Worm (Caenorhabditis elegans) whole organism, midembryonic: ENCODE data around the gene cest-28.

Experiments used
- T22C8.4 ChIP-seq: fragments of 200-800 bp; sonication (Bioruptor generic); IDR thresholded peaks from 2 replicates; pipeline ENCODE4 v1.3.6; 2022; ENCODE audit warnings: missing genetic modification characterization, missing compliant biosample characterization
- cog-1 ChIP-seq: sonication (generic microtip); optimal IDR thresholded peaks from 2 replicates; lab custom pipeline; 2016; ENCODE audit warnings: missing genetic modification characterization, missing compliant biosample characterization
- flt-1 ChIP-seq: fragments of 200-800 bp; sonication (Bioruptor generic); IDR thresholded peaks from 2 replicates; pipeline ENCODE4 v1.3.6; 2022; ENCODE audit warnings: missing genetic modification characterization, missing compliant biosample characterization
- klf-2 ChIP-seq: fragments of 200-800 bp; sonication (Bioruptor generic); conservative IDR thresholded peaks from 2 replicates; pipeline ENCODE4 v1.3.6; 2022; ENCODE audit warnings: missing genetic modification reagents, missing genetic modification characterization, missing compliant biosample characterization
- med-1 ChIP-seq: sonication (generic microtip); optimal IDR thresholded peaks from 2 replicates; lab custom pipeline; 2017; ENCODE audit warnings: missing genetic modification characterization, mild to moderate bottlenecking, missing compliant biosample characterization, antibody characterized with exemption, missing genetic modification reagents; ENCODE audit not compliant: insufficient read depth
- ref-1 ChIP-seq: fragments of 200-800 bp; sonication (Bioruptor generic); conservative IDR thresholded peaks from 2 replicates; pipeline ENCODE4 v1.3.6; 2022; ENCODE audit warnings: missing genetic modification reagents, missing genetic modification characterization, missing compliant biosample characterization
- tab-1 ChIP-seq: fragments of 200-800 bp; sonication (Bioruptor generic); IDR thresholded peaks from 2 replicates; pipeline ENCODE4 v1.3.6; 2022; ENCODE audit warnings: missing genetic modification characterization, missing compliant biosample characterization
- ztf-23 ChIP-seq: fragments of 200-800 bp; sonication (Bioruptor generic); IDR thresholded peaks from 2 replicates; pipeline ENCODE4 v1.3.6; 2022; ENCODE audit warnings: missing genetic modification reagents, missing genetic modification characterization, missing compliant biosample characterization
- ztf-29 ChIP-seq: fragments of 200-800 bp; sonication (Bioruptor generic); IDR thresholded peaks from 2 replicates; pipeline ENCODE4 v1.3.6; 2022; ENCODE audit warnings: missing genetic modification reagents, missing genetic modification characterization, missing compliant biosample characterization

cest-28 gene

DNA sequence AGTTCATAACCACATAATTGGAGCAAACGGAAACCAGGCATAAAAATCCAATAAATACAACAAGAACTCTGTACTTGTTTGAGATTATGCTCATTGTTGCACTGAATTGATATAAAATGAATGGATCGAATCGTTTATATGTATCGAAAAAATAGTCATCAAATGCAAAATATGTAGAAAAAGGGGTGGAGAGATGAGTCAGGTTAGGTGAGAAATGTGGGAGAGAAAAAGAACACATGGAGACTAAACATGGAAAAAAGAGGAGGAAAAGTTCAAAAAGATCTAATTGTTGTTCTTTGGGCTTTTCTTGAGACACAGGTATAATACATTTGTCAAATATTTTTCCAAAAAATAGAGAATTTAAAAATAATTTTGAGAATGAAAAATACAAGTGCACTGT lies 18.8 kb downstream of the cest-28 start, which contains the start of gene K11G9.5:
K11G9.5 (minus strand) TSS at position 101 of the 400 bp plus-strand sequence.
- TF ChIP-seq ztf-29 = no peak
- no peak for TF ChIP-seq ref-1 (GFP tag; lab: Robert Waterston, UW)
- no peak for TF ChIP-seq ztf-23 (GFP tag; lab: Robert Waterston, UW)
- no peak for TF ChIP-seq tab-1
- TF ChIP-seq cog-1 = no peak
- no peak for TF ChIP-seq klf-2 (GFP tag; lab: Robert Waterston, UW)
- no peak for TF ChIP-seq T22C8.4 (GFP tag; lab: Robert Waterston, UW)
- no peak for TF ChIP-seq flt-1
- TF ChIP-seq med-1 (GFP tag; lab: Kevin White, UChicago) = no peak

ce11 chrV:6690075-6690474 lies 20.5 kb downstream of the cest-28 start:
- no peak for TF ChIP-seq med-1 (GFP tag; lab: Kevin White, UChicago)

DNA sequence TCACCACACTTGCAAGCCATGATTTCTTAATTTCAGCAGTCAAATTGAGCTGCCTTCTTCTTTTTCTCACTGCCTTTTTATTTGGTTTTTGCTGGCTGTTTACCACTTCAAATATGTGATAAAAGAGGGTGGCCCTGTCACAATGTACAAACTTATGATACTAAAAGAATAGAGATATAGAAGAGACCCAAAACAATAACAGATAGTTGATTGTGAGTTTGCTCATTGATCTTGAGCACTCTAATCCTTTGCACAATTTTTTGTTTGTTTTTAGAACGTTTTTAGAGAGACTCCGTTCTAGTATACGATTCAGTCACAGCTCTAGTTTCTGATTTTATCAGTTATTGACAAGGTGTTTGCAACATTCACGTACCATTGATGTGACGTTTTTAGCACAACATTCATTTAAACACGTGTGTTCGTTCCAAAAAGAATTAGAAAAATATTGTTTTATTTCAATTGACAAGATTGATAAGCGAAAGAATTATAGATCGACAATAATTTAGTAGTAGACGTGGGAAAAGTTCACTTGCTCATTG lies 22.3 kb downstream of the cest-28 start, which contains the start of gene mtl-1:
mtl-1 (minus strand) TSS at position 51 of the 539 bp plus-strand sequence.
- TF ChIP-seq klf-2 (GFP tag; lab: Robert Waterston, UW) (no peak), cog-1 (no peak), ztf-29 (no peak), ztf-23 (GFP tag; lab: Robert Waterston, UW) (no peak), med-1 (GFP tag; lab: Kevin White, UChicago) (no peak), flt-1 (no peak), ref-1 (GFP tag; lab: Robert Waterston, UW) (no peak), tab-1 (no peak), T22C8.4 (GFP tag; lab: Robert Waterston, UW) (no peak)

DNA sequence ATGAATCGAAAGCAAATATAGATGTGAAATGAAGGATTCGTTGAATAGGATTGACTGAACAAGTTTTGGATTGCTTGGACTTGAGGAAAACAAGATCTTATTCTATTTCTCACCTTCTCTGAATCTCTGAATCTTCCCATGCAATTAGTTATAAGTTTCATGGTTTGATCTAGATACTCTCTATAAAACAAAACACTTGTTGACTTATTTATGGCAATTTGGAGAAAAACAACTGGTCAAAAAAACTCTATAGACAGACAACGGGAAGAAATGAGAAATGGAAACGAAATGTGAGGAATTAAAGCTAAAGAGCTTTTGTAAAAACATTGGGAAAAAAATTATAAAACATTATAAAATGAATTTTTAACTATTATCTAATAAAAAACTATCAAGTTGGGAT lies 25.0 kb downstream of the cest-28 start, which contains the start of gene W02F12.8:
W02F12.8 (minus strand) TSS at position 101 of the 400 bp plus-strand sequence.
- no peak for TF ChIP-seq med-1 (GFP tag; lab: Kevin White, UChicago)
- no peak for TF ChIP-seq T22C8.4 (GFP tag; lab: Robert Waterston, UW)
- TF ChIP-seq ztf-29 = no peak
- no peak for TF ChIP-seq klf-2 (GFP tag; lab: Robert Waterston, UW)
- TF ChIP-seq tab-1 = no peak

DNA sequence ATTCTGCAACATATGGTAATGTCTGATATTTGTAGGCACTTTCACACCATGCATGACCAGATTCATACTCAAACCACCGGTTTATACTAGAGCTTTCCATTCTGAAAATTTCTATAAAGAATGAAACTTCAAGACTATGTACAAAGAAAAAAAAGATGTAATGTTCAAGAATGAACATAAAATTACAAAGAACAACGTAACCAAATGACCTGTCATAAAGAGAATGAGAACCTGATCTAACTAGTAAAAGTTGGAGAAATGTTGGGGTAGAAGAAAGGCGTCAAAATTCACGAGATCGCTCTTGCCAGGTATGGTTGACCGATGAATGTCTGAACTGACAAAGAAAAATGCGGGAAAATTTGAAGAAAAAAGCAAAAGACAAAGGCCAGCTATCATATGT lies 27.9 kb downstream of the cest-28 start, which contains the start of gene W02F12.2:
W02F12.2 (minus strand) TSS at position 101 of the 400 bp plus-strand sequence.
- no peak for TF ChIP-seq ztf-23 (GFP tag; lab: Robert Waterston, UW)
- TF ChIP-seq ref-1 (GFP tag; lab: Robert Waterston, UW) = no peak
- TF ChIP-seq T22C8.4 (GFP tag; lab: Robert Waterston, UW) = no peak
- no peak for TF ChIP-seq cog-1
- no peak for TF ChIP-seq klf-2 (GFP tag; lab: Robert Waterston, UW)
- TF ChIP-seq tab-1 = no peak
- no peak for TF ChIP-seq med-1 (GFP tag; lab: Kevin White, UChicago)
- no peak for TF ChIP-seq flt-1
- TF ChIP-seq ztf-29 = no peak

ce11 chrV:6699021-6699420 lies 29.4 kb downstream of the cest-28 start:
- no peak for TF ChIP-seq ref-1 (GFP tag; lab: Robert Waterston, UW)
- TF ChIP-seq klf-2 (GFP tag; lab: Robert Waterston, UW) = no peak
- TF ChIP-seq ztf-23 (GFP tag; lab: Robert Waterston, UW) = no peak
- TF ChIP-seq tab-1 = no peak

- TF ChIP-seq med-1 (GFP tag; lab: Kevin White, UChicago) = no peak
- TF ChIP-seq cog-1 = no peak
- TF ChIP-seq T22C8.4 (GFP tag; lab: Robert Waterston, UW) = no peak
These were observed 30.2 kb downstream of the cest-28 start for ce11 chrV:6699833-6700232.

- TF ChIP-seq tab-1 = no peak
- TF ChIP-seq klf-2 (GFP tag; lab: Robert Waterston, UW) = no peak
- TF ChIP-seq flt-1 = no peak
- no peak for TF ChIP-seq ztf-29
- TF ChIP-seq cog-1 = no peak
- no peak for TF ChIP-seq T22C8.4 (GFP tag; lab: Robert Waterston, UW)
- TF ChIP-seq med-1 (GFP tag; lab: Kevin White, UChicago) = no peak
- TF ChIP-seq ztf-23 (GFP tag; lab: Robert Waterston, UW) = no peak
- TF ChIP-seq ref-1 (GFP tag; lab: Robert Waterston, UW) = no peak
These were observed 33.1 kb downstream of the cest-28 start, which contains the start of gene era-1 for ce11 chrV:6702692-6703091. era-1 (plus strand) TSS chrV:6703057.

- TF ChIP-seq cog-1 = no peak
- no peak for TF ChIP-seq klf-2 (GFP tag; lab: Robert Waterston, UW)
- no peak for TF ChIP-seq ztf-29
- TF ChIP-seq ref-1 (GFP tag; lab: Robert Waterston, UW) = no peak
- no peak for TF ChIP-seq flt-1
- TF ChIP-seq ztf-23 (GFP tag; lab: Robert Waterston, UW) = no peak
- no peak for TF ChIP-seq med-1 (GFP tag; lab: Kevin White, UChicago)
- TF ChIP-seq tab-1 = no peak
- no peak for TF ChIP-seq T22C8.4 (GFP tag; lab: Robert Waterston, UW)
These were observed 34.9 kb downstream of the cest-28 start for ce11 chrV:6704482-6704881.

DNA sequence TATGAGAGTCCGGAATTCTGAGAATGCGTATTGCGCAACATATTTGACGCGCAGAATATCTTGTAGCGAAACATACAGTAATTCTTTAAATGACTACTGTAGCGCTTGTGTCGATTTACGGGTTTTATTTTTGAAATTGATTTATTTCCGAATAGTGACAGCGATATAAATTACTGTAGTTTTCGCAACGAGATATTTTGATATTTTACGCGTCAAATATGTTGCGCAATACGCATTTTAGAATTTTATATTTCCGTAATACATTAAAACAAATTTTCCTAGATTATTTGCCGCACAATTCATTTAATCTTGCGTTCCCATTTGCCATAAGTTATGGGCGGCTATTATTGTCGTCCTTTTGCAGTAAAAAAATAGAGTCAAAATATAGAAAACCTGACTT lies 35.7 kb downstream of the cest-28 start:
- no peak for TF ChIP-seq T22C8.4 (GFP tag; lab: Robert Waterston, UW)
- TF ChIP-seq ref-1 (GFP tag; lab: Robert Waterston, UW) = no peak
- TF ChIP-seq tab-1 = no peak
- TF ChIP-seq klf-2 (GFP tag; lab: Robert Waterston, UW) = no peak
- TF ChIP-seq ztf-23 (GFP tag; lab: Robert Waterston, UW) = no peak
- no peak for TF ChIP-seq ztf-29
- no peak for TF ChIP-seq cog-1
- no peak for TF ChIP-seq med-1 (GFP tag; lab: Kevin White, UChicago)
